Fruit fly (Drosophila melanogaster) whole organism, pupa: ENCODE results near the gene CG7402.

Experiments
- CG10348 ChIP-seq: fragments of 200-800 bp; sonication (Bioruptor generic); IDR thresholded peaks from 2 replicates; pipeline ENCODE4 v1.3.6; 2022; ENCODE audit warnings: missing biosample characterization, missing genetic modification characterization
- CG12605 ChIP-seq: fragments of 200-800 bp; sonication (Bioruptor generic); IDR thresholded peaks from 2 replicates; pipeline ENCODE4 v1.3.6; 2022; ENCODE audit warnings: missing biosample characterization, missing genetic modification characterization
- CG13204 ChIP-seq: fragments of 200-800 bp; sonication (Bioruptor generic); optimal IDR thresholded peaks from 2 replicates; lab custom pipeline; 2018; ENCODE audit warnings: missing biosample characterization, mild to moderate bottlenecking, missing genetic modification characterization, moderate library complexity
- CG14655 ChIP-seq: fragments of 200-800 bp; sonication (Bioruptor generic); optimal IDR thresholded peaks from 3 replicates; lab custom pipeline; 2017; ENCODE audit warnings: mild to moderate bottlenecking, missing biosample characterization, missing genetic modification reagents, missing genetic modification characterization
- CG15710 ChIP-seq: fragments of 200-800 bp; sonication (Bioruptor generic); optimal IDR thresholded peaks from 2 replicates; lab custom pipeline; 2018; ENCODE audit warnings: missing biosample characterization, mild to moderate bottlenecking, missing genetic modification characterization, moderate library complexity
- CG34367 ChIP-seq: fragments of 200-800 bp; sonication (Bioruptor generic); optimal IDR thresholded peaks from 2 replicates; lab custom pipeline; 2018; ENCODE audit warnings: missing biosample characterization, mild to moderate bottlenecking, missing genetic modification characterization
- CG4496 ChIP-seq: fragments of 200-800 bp; sonication (Bioruptor generic); IDR thresholded peaks from 3 replicates; pipeline ENCODE4 v1.3.6; 2022; ENCODE audit warnings: missing biosample characterization, missing genetic modification characterization
- CG8159 ChIP-seq: fragments of 200-800 bp; sonication (Bioruptor generic); optimal IDR thresholded peaks from 3 replicates; lab custom pipeline; 2018; ENCODE audit warnings: missing biosample characterization, mild to moderate bottlenecking, missing genetic modification characterization, moderate library complexity
- D1 ChIP-seq: fragments of 200-800 bp; sonication (Bioruptor generic); optimal IDR thresholded peaks from 2 replicates; lab custom pipeline; 2018; ENCODE audit warnings: missing biosample characterization, mild to moderate bottlenecking, missing genetic modification characterization, moderate library complexity
- Ets98B ChIP-seq: fragments of 200-800 bp; sonication (Bioruptor generic); IDR thresholded peaks from 2 replicates; pipeline ENCODE4 v1.3.6; 2022; ENCODE audit warnings: missing biosample characterization, missing genetic modification characterization
- Pif1A ChIP-seq: fragments of 200-800 bp; sonication (Bioruptor generic); optimal IDR thresholded peaks from 3 replicates; lab custom pipeline; 2016; ENCODE audit warnings: missing biosample characterization, missing genetic modification characterization
- Pif1B ChIP-seq: fragments of 200-800 bp; sonication (Bioruptor generic); optimal IDR thresholded peaks from 3 replicates; lab custom pipeline; 2016; ENCODE audit warnings: missing biosample characterization, missing genetic modification characterization
- fd96Ca ChIP-seq: fragments of 200-800 bp; sonication (Bioruptor generic); IDR thresholded peaks from 3 replicates; pipeline ENCODE4 v1.3.6; 2022; ENCODE audit warnings: missing biosample characterization, missing genetic modification characterization
- gl ChIP-seq: fragments of 200-800 bp; sonication (Bioruptor generic); optimal IDR thresholded peaks from 2 replicates; lab custom pipeline; 2018; ENCODE audit warnings: missing biosample characterization, mild to moderate bottlenecking, missing genetic modification characterization

dm6 chr3L:17921462-17921861 is 34.0 kb downstream of the CG7402 start:
- no peak for TF ChIP-seq Ets98B
- TF ChIP-seq gl (tag; lab: Kevin White, UChicago): no peak
- TF ChIP-seq fd96Ca (GFP tag; lab: Robert Waterston, UW): no peak
- TF ChIP-seq CG8159 (tag; lab: Kevin White, UChicago): no peak
- TF ChIP-seq CG34367 (tag; lab: Kevin White, UChicago): no peak
- no peak for TF ChIP-seq D1 (tag; lab: Kevin White, UChicago)
- TF ChIP-seq CG14655 (GFP tag; lab: Kevin White, UChicago): no peak
- no peak for TF ChIP-seq CG15710 (tag; lab: Kevin White, UChicago)
- no peak for TF ChIP-seq CG13204
- no peak for TF ChIP-seq Pif1A (GFP tag; lab: Kevin White, UChicago)
- TF ChIP-seq CG12605 (GFP tag; lab: Robert Waterston, UW): no peak
- TF ChIP-seq CG4496: no peak
- no peak for TF ChIP-seq Pif1B (GFP tag; lab: Kevin White, UChicago)
- TF ChIP-seq CG10348 (GFP tag; lab: Robert Waterston, UW): no peak
